Fruit fly (Drosophila melanogaster): ENCODE results near the gene Arr1.

DNA sequence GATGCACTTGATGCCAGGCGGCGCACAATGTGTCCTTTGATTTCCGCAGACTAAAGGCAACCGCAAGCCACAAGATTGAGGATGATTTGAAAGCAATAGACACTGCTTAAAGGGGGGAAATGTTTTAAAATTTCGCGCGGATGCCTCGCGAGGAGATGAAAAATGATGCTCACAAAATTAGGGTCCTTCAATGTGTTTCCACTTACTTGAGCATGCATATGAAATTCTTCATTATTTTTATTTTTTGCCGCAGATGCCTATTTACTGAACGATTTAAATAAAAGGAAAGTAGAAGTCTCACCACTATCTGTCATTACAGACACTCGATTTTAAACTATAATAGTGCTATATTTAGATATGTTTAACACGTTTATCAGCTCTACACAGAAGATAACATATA, 18.2 kb downstream of the Arr1 start, which contains the start of gene Slc25A46b:
- TF ChIP-seq CG6792 (GFP tag; optimal IDR thresholded peaks at IDR 0.05) (no peak), CG9139 (GFP tag; optimal IDR thresholded peaks at IDR 0.05) (no peak)
